Fruit fly (Drosophila melanogaster): Measurements from ENCODE around the gene Osi24.
A peak's percentile ranks its signal among the peaks of the same experiment; 100 is the strongest.

Osi24 gene

dm6 chr3R:6198488-6198892, at the start of gene Osi24 (continued):
- TF ChIP-seq ssp (GFP tag; IDR thresholded peaks at IDR 0.05) (peak; percentile 41; the same call in 1 of the 2 replicates), ro (GFP tag; IDR thresholded peaks at IDR 0.05) (0 out of 2 replicates have a peak, but pooled peaks have one; percentile 14), Rx (GFP tag; IDR thresholded peaks at IDR 0.05) (peak; percentile 67), CG4404 (GFP tag; IDR thresholded peaks at IDR 0.05) (peak; percentile 30; the same call in 1 of the 2 replicates), NC2α (GFP tag; optimal IDR thresholded peaks at IDR 0.05) (no peak), CG8089 (GFP tag; optimal IDR thresholded peaks at IDR 0.05) (no peak), CG15073 (GFP tag; optimal IDR thresholded peaks at IDR 0.05) (no peak), CG9215 (GFP tag; IDR thresholded peaks at IDR 0.05) (no peak), pfk (GFP tag; optimal IDR thresholded peaks at IDR 0.05) (no peak), Dip2 (GFP tag; IDR thresholded peaks at IDR 0.05) (no peak), Eip74EF (GFP tag; optimal IDR thresholded peaks at IDR 0.05) (peak in 1 of 2 experiments; percentile 25), her (GFP tag; optimal IDR thresholded peaks at IDR 0.05) (no peak), Hey (tag; optimal IDR thresholded peaks at IDR 0.05) (no peak), MBD-R2 (GFP tag; IDR thresholded peaks at IDR 0.05) (peak; percentile 30; the same call in 1 of the 2 replicates), CG30431 (GFP tag; optimal IDR thresholded peaks at IDR 0.05) (no peak), gt (GFP tag; IDR thresholded peaks at IDR 0.05) (no peak), row (GFP tag; IDR thresholded peaks at IDR 0.05) (peak; percentile 69; the same call in 2 of the 3 replicates), trh (GFP tag; optimal IDR thresholded peaks at IDR 0.05) (no peak), Meics (GFP tag; optimal IDR thresholded peaks at IDR 0.05) (peak; percentile 33), zfh1 (GFP tag; IDR thresholded peaks at IDR 0.05) (peak; percentile 63; the same call in 2 of the 3 replicates), CG11085 (GFP tag; IDR thresholded peaks at IDR 0.05) (no peak), zen (tag; optimal IDR thresholded peaks at IDR 0.05) (no peak), CG14667 (GFP tag; IDR thresholded peaks at IDR 0.05) (peak; percentile 55), Usf (GFP tag; optimal IDR thresholded peaks at IDR 0.05) (no peak), zf30C (GFP tag; optimal IDR thresholded peaks at IDR 0.05) (peak; percentile 22), sna (GFP tag; IDR thresholded peaks at IDR 0.05; ENCODE audit: partially characterized antibody) (no peak), Med (GFP tag) (peak; percentile 90), Optix (GFP tag; IDR thresholded peaks at IDR 0.05) (no peak), ab (GFP tag; optimal IDR thresholded peaks at IDR 0.05) (no peak), H15 (GFP tag; IDR thresholded peaks at IDR 0.05) (peak; percentile 49; the same call in 1 of the 3 replicates), gcm2 (GFP tag; optimal IDR thresholded peaks at IDR 0.05) (no peak), CG9609 (GFP tag; optimal IDR thresholded peaks at IDR 0.05) (peak; percentile 30), pum (GFP tag; optimal IDR thresholded peaks at IDR 0.05) (peak; percentile 46), CG2120 (GFP tag; optimal IDR thresholded peaks at IDR 0.05) (peak; percentile 52), YL-1 (GFP tag; optimal IDR thresholded peaks at IDR 0.05) (no peak), bab2 (GFP tag; optimal IDR thresholded peaks at IDR 0.05) (peak; percentile 33), Lhr (GFP tag; optimal IDR thresholded peaks at IDR 0.05) (no peak), CG3995 (GFP tag; optimal IDR thresholded peaks at IDR 0.05) (peak; percentile 20), CTCF (GFP tag; optimal IDR thresholded peaks at IDR 0.05) (no peak), Nf-YA (GFP tag; IDR thresholded peaks at IDR 0.05) (peak; percentile 56; the same call in 1 of the 2 replicates), dysf (GFP tag; IDR thresholded peaks at IDR 0.05) (peak; percentile 66), MTF-1 (GFP tag; optimal IDR thresholded peaks at IDR 0.05; ENCODE audit: borderline replicate concordance) (no peak), CG16779 (GFP tag; IDR thresholded peaks at IDR 0.05) (no peak), Myb (GFP tag; optimal IDR thresholded peaks at IDR 0.05) (peak; percentile 15), cas (GFP tag; IDR thresholded peaks at IDR 0.05) (no peak), nerfin-2 (GFP tag; IDR thresholded peaks at IDR 0.05; ENCODE audit: partially characterized antibody) (no peak), ind (GFP tag; optimal IDR thresholded peaks at IDR 0.05) (peak; percentile 36), Dll (GFP tag; IDR thresholded peaks at IDR 0.05; ENCODE audit: partially characterized antibody) (no peak), unpg (GFP tag; optimal IDR thresholded peaks at IDR 0.05) (peak; percentile 68), CG11723 (GFP tag; optimal IDR thresholded peaks at IDR 0.05) (peak; percentile 27), CG6254 (GFP tag; optimal IDR thresholded peaks at IDR 0.05) (peak; percentile 43), CG12769 (tag; optimal IDR thresholded peaks at IDR 0.05) (peak; percentile 76)
